Worm (Caenorhabditis elegans): ENCODE data around the gene ZC513.2.

ZC513.2 gene

DNA sequence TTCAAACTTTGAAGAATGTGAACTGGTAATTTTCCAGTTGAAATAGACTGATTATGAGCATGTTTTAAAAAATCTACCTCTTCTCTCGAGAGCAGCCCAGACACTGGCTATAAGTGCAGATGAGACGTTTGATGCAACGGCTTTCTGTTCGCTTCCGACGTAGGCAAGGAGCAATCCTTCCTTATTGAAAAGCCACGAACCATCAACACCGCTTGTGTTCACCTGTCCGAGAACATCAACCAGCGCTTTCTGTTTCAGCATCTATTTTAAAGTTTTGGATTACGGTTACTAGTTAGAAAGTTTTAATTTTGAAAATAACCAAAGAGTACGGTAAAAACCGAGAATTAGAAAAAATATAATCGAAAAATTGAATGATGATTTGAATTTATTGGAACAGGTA is 43.4 kb upstream of the ZC513.2 start, which contains the start of gene lmtr-2:
Gene lmtr-2 (minus strand): TSS at position 261 of the 400 bp plus-strand sequence.
- TF ChIP-seq ztf-16 (tag; optimal IDR thresholded peaks at IDR 0.05) = no peak
- no peak for TF ChIP-seq eyg-1 (tag; optimal IDR thresholded peaks at IDR 0.05)
- no peak for TF ChIP-seq dmd-4 (tag; optimal IDR thresholded peaks at IDR 0.05; ENCODE audit: borderline replicate concordance)
- peak; percentile 33 for TF ChIP-seq ama-1 (optimal IDR thresholded peaks at IDR 0.05)
- no peak for TF ChIP-seq ref-2 (tag; optimal IDR thresholded peaks at IDR 0.05)
- no peak for TF ChIP-seq ceh-31 (tag; optimal IDR thresholded peaks at IDR 0.05)

DNA sequence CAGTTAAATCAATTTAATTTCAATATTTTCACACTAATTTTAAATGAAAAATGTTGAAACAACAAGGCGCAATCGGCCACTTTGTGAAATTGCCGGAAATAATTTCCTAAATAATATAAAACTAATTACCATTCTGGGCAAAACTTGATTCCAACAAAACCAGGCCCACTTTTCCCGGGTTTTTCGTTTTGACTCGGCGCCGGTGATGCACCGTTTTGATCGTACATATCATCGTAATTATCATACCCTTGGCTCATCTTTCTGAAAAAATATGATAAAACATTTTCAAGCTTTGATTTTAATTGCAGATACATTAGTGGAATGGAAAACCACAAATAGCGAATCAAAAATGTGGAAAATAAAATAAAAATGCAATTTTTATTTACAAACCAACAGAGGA is 42.2 kb upstream of the ZC513.2 start, which contains the start of gene rpb-9:
Gene rpb-9 (minus strand): TSS at position 314 of the 400 bp plus-strand sequence.
- no peak for TF ChIP-seq unc-3 (GFP tag; conservative IDR thresholded peaks at IDR 0.05)
- no peak for TF ChIP-seq unc-3 (tag; optimal IDR thresholded peaks at IDR 0.05)
- TF ChIP-seq pax-1 (tag; optimal IDR thresholded peaks at IDR 0.05) = no peak
- no peak for TF ChIP-seq ceh-45 (GFP tag; IDR thresholded peaks at IDR 0.05)
- TF ChIP-seq syd-9 (tag; optimal IDR thresholded peaks at IDR 0.05) = no peak
- no peak for TF ChIP-seq eyg-1 (tag; optimal IDR thresholded peaks at IDR 0.05)
- no peak for TF ChIP-seq pha-2 (tag; optimal IDR thresholded peaks at IDR 0.05)
- TF ChIP-seq lim-6 (tag; optimal IDR thresholded peaks at IDR 0.05) = no peak
- no peak for TF ChIP-seq fkh-6 (tag; optimal IDR thresholded peaks at IDR 0.05)
- no peak for TF ChIP-seq sox-2 (GFP tag; IDR thresholded peaks at IDR 0.05)
- TF ChIP-seq ceh-9 (tag; optimal IDR thresholded peaks at IDR 0.05) = no peak
- TF ChIP-seq ceh-30 (tag; optimal IDR thresholded peaks at IDR 0.05) = no peak
- TF ChIP-seq T23F11.4 (GFP tag; optimal IDR thresholded peaks at IDR 0.05) = no peak
- no peak for TF ChIP-seq ceh-48 (tag; optimal IDR thresholded peaks at IDR 0.05)
- TF ChIP-seq ceh-18 (tag; optimal IDR thresholded peaks at IDR 0.05) = no peak
- no peak for TF ChIP-seq C08G9.2 (tag; optimal IDR thresholded peaks at IDR 0.05)
- no peak for TF ChIP-seq rnt-1 (tag; optimal IDR thresholded peaks at IDR 0.05)
- TF ChIP-seq fkh-10 (GFP tag; optimal IDR thresholded peaks at IDR 0.05) = no peak
- TF ChIP-seq unc-55 (GFP tag; optimal IDR thresholded peaks at IDR 0.05) = no peak
- no peak for TF ChIP-seq ama-1 (optimal IDR thresholded peaks at IDR 0.05)
- TF ChIP-seq ahr-1 (tag; optimal IDR thresholded peaks at IDR 0.05) = no peak

DNA sequence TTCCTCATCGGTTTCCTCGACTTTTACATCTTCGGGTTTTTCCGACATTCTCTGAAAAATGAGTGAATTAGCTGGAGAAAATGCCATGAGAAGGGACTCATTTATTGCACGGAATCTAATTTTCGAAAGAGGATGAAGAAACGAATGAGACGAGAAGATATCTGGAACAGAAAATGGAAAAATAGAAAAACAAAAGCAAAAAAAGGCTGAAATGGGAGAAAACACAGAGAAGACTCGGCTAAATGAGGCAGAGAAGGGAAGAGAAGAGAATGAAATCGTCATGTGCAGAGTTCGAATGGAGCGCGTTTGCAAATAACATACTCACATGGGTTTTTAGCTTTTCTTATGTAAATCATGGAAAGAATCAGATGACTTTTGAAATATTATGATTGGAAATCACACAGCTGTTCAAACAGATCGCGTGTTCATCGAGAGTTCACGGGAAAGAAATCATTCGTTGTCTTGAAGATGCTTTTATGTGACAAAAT is 40.3 kb upstream of the ZC513.2 start, which contains the start of gene Y97E10AR.6:
Gene Y97E10AR.6 (minus strand): TSS at position 51 of the 488 bp plus-strand sequence.
- TF ChIP-seq unc-42 (tag; optimal IDR thresholded peaks at IDR 0.05) (peak; percentile 30), sox-4 (tag; optimal IDR thresholded peaks at IDR 0.05) (no peak), hlh-30 (tag; optimal IDR thresholded peaks at IDR 0.05; ENCODE audit: insufficient read depth) (peak; percentile 90)

DNA sequence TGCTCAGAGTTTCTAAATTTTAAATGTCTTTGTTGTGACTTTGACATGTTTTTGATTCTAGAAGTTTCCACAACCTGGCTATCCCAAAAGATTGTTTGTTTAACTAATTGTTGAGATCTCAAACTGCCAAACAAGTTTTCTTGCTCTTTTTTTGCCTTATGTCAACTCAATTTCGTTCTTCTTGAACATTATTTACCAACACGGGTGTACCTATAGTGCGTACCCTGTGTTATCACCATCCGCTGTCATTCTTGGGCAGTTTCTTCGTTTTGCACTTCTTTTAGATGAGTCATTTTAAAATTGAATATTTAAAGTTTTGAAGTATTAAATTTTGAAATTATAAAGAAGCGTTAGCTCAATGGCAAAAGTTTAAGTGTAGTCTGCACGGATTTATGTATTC is 37.3 kb upstream of the ZC513.2 start, which contains the start of gene sptl-2:
Gene sptl-2 (plus strand): TSS at position 280 of the 400 bp plus-strand sequence.
- TF ChIP-seq hlh-6 (tag; optimal IDR thresholded peaks at IDR 0.05) (no peak), unc-86 (tag; optimal IDR thresholded peaks at IDR 0.05) (no peak), K09A11.1 (tag; optimal IDR thresholded peaks at IDR 0.05; ENCODE audit: insufficient read depth) (no peak), fax-1 (tag; optimal IDR thresholded peaks at IDR 0.05) (no peak), syd-9 (tag; optimal IDR thresholded peaks at IDR 0.05) (no peak), rnt-1 (tag; optimal IDR thresholded peaks at IDR 0.05) (no peak), Y22D7AL.16 (tag; optimal IDR thresholded peaks at IDR 0.05) (no peak), ceh-45 (GFP tag; IDR thresholded peaks at IDR 0.05) (no peak), sox-4 (tag; optimal IDR thresholded peaks at IDR 0.05) (no peak), T23F11.4 (GFP tag; optimal IDR thresholded peaks at IDR 0.05) (no peak), pros-1 (tag; optimal IDR thresholded peaks at IDR 0.05) (no peak), ahr-1 (tag; optimal IDR thresholded peaks at IDR 0.05) (no peak)

DNA sequence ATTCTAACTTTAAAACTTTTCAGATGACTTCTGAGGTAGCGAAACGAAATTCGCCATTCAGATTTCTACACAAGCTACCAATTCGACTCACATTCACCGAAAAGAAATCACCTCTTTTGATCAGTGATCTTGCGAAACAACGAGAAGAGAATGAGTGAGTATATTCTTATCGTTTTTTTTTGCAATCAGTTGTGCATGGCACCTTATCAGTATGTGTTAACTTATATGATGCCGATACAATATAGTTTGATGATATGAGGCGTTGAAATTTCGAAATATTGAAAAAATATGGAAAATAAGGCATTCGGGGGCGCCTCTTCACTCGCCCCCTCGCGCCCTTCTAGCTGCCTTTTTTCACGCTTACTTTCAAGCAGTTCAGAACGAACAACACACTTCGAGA is 36.3 kb upstream of the ZC513.2 start:
- no peak for TF ChIP-seq dve-1 (tag; optimal IDR thresholded peaks at IDR 0.05)
- no peak for TF ChIP-seq K09A11.1 (tag; optimal IDR thresholded peaks at IDR 0.05; ENCODE audit: insufficient read depth)
- no peak for TF ChIP-seq npax-4 (tag; optimal IDR thresholded peaks at IDR 0.05)
- TF ChIP-seq elt-2 (tag; optimal IDR thresholded peaks at IDR 0.05) = peak; percentile 97
- no peak for TF ChIP-seq ceh-31 (tag; optimal IDR thresholded peaks at IDR 0.05)
